Worm (Caenorhabditis elegans) whole organism, L3 larva: Measurements from ENCODE around the gene C55C3.1.
A peak's percentile ranks its signal among the peaks of the same experiment; 100 is the strongest.

Experiments
- aly-2 ChIP-seq: fragments of 150-350 bp; optimal IDR thresholded peaks from 2 replicates; lab custom pipeline; 2014; ENCODE audit warnings: missing biosample characterization, missing genetic modification characterization
- ceh-16 ChIP-seq: sonication (generic microtip); optimal IDR thresholded peaks from 2 replicates; lab custom pipeline; 2017; ENCODE audit warnings: missing biosample characterization, missing genetic modification characterization
- egl-27 ChIP-seq: sonication (generic microtip); optimal IDR thresholded peaks from 4 replicates; lab custom pipeline; 2017; ENCODE audit warnings: missing biosample characterization, missing genetic modification reagents, missing genetic modification characterization
- elt-2 ChIP-seq: sonication (generic microtip); optimal IDR thresholded peaks from 2 replicates; lab custom pipeline; 2016; ENCODE audit warnings: missing genetic modification reagents, mild to moderate bottlenecking, missing genetic modification characterization, missing compliant biosample characterization
- elt-3 ChIP-seq, 3 experiments: fragments of 150-350 bp in 1 of 3; sonication (generic microtip) in 2 of 3; optimal IDR thresholded peaks; 2 replicates in 2 of 3; 4 replicates in 1 of 3; lab custom pipeline; 2014 to 2017; ENCODE audit warnings: missing biosample characterization in 3 of 3, missing genetic modification characterization in 3 of 3
- fos-1 ChIP-seq: fragments of 150-350 bp; optimal IDR thresholded peaks from 2 replicates; lab custom pipeline; 2014; ENCODE audit warnings: missing biosample characterization, missing genetic modification characterization
- lin-15B ChIP-seq: fragments of 150-350 bp; optimal IDR thresholded peaks from 2 replicates; lab custom pipeline; 2014; ENCODE audit warnings: missing biosample characterization, missing genetic modification characterization
- mdl-1 ChIP-seq: fragments of 150-350 bp; optimal IDR thresholded peaks from 2 replicates; lab custom pipeline; 2014; ENCODE audit warnings: missing biosample characterization, missing genetic modification characterization
- nfya-1 ChIP-seq: sonication (generic microtip); optimal IDR thresholded peaks from 2 replicates; lab custom pipeline; 2017; ENCODE audit warnings: missing genetic modification characterization, mild to moderate bottlenecking, missing compliant biosample characterization, antibody characterized with exemption, moderate library complexity; ENCODE audit not compliant: insufficient read depth
- nhr-237 ChIP-seq: fragments of 150-350 bp; optimal IDR thresholded peaks from 2 replicates; lab custom pipeline; 2014; ENCODE audit warnings: missing biosample characterization, missing genetic modification characterization
- skn-1 ChIP-seq: fragments of 150-350 bp; optimal IDR thresholded peaks from 2 replicates; lab custom pipeline; 2014; ENCODE audit warnings: missing biosample characterization, missing genetic modification characterization
- zag-1 ChIP-seq: fragments of 150-350 bp; optimal IDR thresholded peaks from 2 replicates; lab custom pipeline; 2014; ENCODE audit warnings: missing biosample characterization, missing genetic modification characterization
- ztf-11 ChIP-seq: fragments of 150-350 bp; optimal IDR thresholded peaks from 2 replicates; lab custom pipeline; 2014; ENCODE audit warnings: missing biosample characterization, missing genetic modification characterization

DNA sequence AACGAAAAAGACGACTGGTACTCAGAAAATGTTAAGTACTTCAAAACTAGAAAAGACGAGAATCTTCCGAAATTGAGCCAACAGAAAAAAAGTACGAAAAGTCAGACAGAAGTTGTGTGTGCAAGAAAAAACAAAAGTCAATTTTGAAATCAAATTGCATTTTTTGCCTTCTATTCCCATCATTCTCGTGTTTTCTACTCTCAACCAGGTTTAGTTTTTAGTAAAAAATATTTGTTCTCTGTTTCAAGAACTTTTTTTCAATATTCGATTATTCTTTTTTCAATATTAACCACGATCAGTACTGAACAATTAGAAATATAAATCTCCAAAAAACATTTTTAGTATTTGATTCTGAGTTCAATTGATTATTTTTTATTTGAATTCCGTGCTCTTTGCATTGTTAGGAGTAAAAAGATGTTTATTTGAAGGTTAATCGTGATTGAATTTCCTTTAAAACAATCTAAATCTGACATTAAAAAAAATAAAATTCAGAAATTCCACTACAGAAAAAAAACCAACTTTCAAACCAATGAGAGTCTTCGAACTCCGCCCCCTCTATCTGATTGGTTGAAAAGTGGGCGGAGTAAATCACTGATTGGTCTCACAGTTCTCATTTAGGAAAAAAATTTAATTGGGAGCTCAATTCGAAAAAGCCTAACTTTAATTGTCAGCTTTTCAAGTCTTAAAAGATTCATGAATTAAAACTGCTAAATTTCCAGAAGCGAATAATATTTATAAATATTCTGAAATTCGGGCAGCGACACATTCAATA is 6.6 kb downstream of the C55C3.1 start:
- TF ChIP-seq egl-27 (no peak), nfya-1 (peak; percentile 99), skn-1 (tag; lab: Kevin White, UChicago) (no peak), mdl-1 (tag; lab: Kevin White, UChicago) (no peak), elt-2 (tag; lab: Kevin White, UChicago) (no peak), elt-3 (tag; optimal IDR thresholded peaks at IDR 0.05; lab: Kevin White, UChicago) (no peak), ceh-16 (tag; lab: Kevin White, UChicago) (no peak), nhr-237 (no peak), lin-15B (tag; lab: Kevin White, UChicago) (no peak), aly-2 (tag; lab: Kevin White, UChicago) (no peak), zag-1 (tag; lab: Kevin White, UChicago) (no peak), ztf-11 (tag; lab: Kevin White, UChicago) (no peak), fos-1 (tag; lab: Kevin White, UChicago) (no peak)
